Fruit fly (Drosophila melanogaster): ENCODE data around the gene CG13933.

Gene CG13933

dm6 chr3L:1774713-1775648, at the start of gene CG13933, which contains the start of gene PolD2:
Gene CG13933, minus strand, starts transcription at chr3L:1775147.
Gene PolD2, plus strand, starts transcription at chr3L:1775633.
- TF ChIP-seq CG17801 (GFP tag; optimal IDR thresholded peaks at IDR 0.05; ENCODE audit: partially characterized antibody): peak; percentile 94

dm6 chr3L:1822365-1822764, 47.4 kb upstream of the CG13933 start:
- no peak for TF ChIP-seq CG17801 (GFP tag; optimal IDR thresholded peaks at IDR 0.05; ENCODE audit: partially characterized antibody)

dm6 chr3L:1821140-1821539, 46.2 kb upstream of the CG13933 start:
- no peak for TF ChIP-seq CG17801 (GFP tag; optimal IDR thresholded peaks at IDR 0.05; ENCODE audit: partially characterized antibody)

dm6 chr3L:1818834-1819233, 43.9 kb upstream of the CG13933 start:
- TF ChIP-seq CG17801 (GFP tag; optimal IDR thresholded peaks at IDR 0.05; ENCODE audit: partially characterized antibody): no peak

dm6 chr3L:1817405-1817804, 42.5 kb upstream of the CG13933 start:
- no peak for TF ChIP-seq CG17801 (GFP tag; optimal IDR thresholded peaks at IDR 0.05; ENCODE audit: partially characterized antibody)

dm6 chr3L:1816614-1817013, 41.7 kb upstream of the CG13933 start:
- TF ChIP-seq CG17801 (GFP tag; optimal IDR thresholded peaks at IDR 0.05; ENCODE audit: partially characterized antibody): no peak

- TF ChIP-seq CG17801 (GFP tag; optimal IDR thresholded peaks at IDR 0.05; ENCODE audit: partially characterized antibody): no peak
These were observed 35.3 kb upstream of the CG13933 start, which contains the start of gene GV1 for dm6 chr3L:1810288-1810687. Gene GV1, plus strand, starts transcription at chr3L:1810588.

- TF ChIP-seq CG17801 (GFP tag; optimal IDR thresholded peaks at IDR 0.05; ENCODE audit: partially characterized antibody): no peak
These were observed 33.7 kb upstream of the CG13933 start for dm6 chr3L:1808631-1809030.

- TF ChIP-seq CG17801 (GFP tag; optimal IDR thresholded peaks at IDR 0.05; ENCODE audit: partially characterized antibody): peak; percentile 35
These were observed 27.9 kb upstream of the CG13933 start, which contains the start of the genes JTBR and CG42676 for dm6 chr3L:1802802-1803201. Gene JTBR, minus strand, starts transcription at chr3L:1802856. Gene CG42676, plus strand, starts transcription at chr3L:1803107.

- no peak for TF ChIP-seq CG17801 (GFP tag; optimal IDR thresholded peaks at IDR 0.05; ENCODE audit: partially characterized antibody)
These were observed 23.7 kb upstream of the CG13933 start, which contains the start of gene Patj for dm6 chr3L:1798649-1799048. Gene Patj, plus strand, starts transcription at chr3L:1798803.

dm6 chr3L:1797005-1797404, 22.1 kb upstream of the CG13933 start, which contains the start of gene CG12020:
Gene CG12020, plus strand, starts transcription at chr3L:1797305.
- no peak for TF ChIP-seq CG17801 (GFP tag; optimal IDR thresholded peaks at IDR 0.05; ENCODE audit: partially characterized antibody)

dm6 chr3L:1794943-1795696, 20.2 kb upstream of the CG13933 start, which contains the start of the genes alpha-Spec, dlt and Cdc37:
Gene alpha-Spec, minus strand, starts transcription at chr3L:1795328.
Gene dlt, minus strand, starts transcription at chr3L:1795328.
Gene Cdc37, plus strand, starts transcription at chr3L:1795392.
- peak; percentile 75 for TF ChIP-seq CG17801 (GFP tag; optimal IDR thresholded peaks at IDR 0.05; ENCODE audit: partially characterized antibody)

dm6 chr3L:1794164-1794942, 19.4 kb upstream of the CG13933 start:
- TF ChIP-seq CG17801 (GFP tag; optimal IDR thresholded peaks at IDR 0.05; ENCODE audit: partially characterized antibody): peak; percentile 3

- TF ChIP-seq CG17801 (GFP tag; optimal IDR thresholded peaks at IDR 0.05; ENCODE audit: partially characterized antibody): no peak
These were observed 14.4 kb upstream of the CG13933 start for dm6 chr3L:1789339-1789738.

Data from ovary, adult (tissue).